Worm (Caenorhabditis elegans) whole organism, midembryonic: ENCODE results near the gene ZK816.3.

Experiments used
- T22C8.4 ChIP-seq: fragments of 200-800 bp; sonication (Bioruptor generic); IDR thresholded peaks from 2 replicates; pipeline ENCODE4 v1.3.6; 2022; ENCODE audit warnings: missing genetic modification characterization, missing compliant biosample characterization
- cog-1 ChIP-seq: sonication (generic microtip); optimal IDR thresholded peaks from 2 replicates; lab custom pipeline; 2016; ENCODE audit warnings: missing genetic modification characterization, missing compliant biosample characterization
- flt-1 ChIP-seq: fragments of 200-800 bp; sonication (Bioruptor generic); IDR thresholded peaks from 2 replicates; pipeline ENCODE4 v1.3.6; 2022; ENCODE audit warnings: missing genetic modification characterization, missing compliant biosample characterization
- klf-2 ChIP-seq: fragments of 200-800 bp; sonication (Bioruptor generic); conservative IDR thresholded peaks from 2 replicates; pipeline ENCODE4 v1.3.6; 2022; ENCODE audit warnings: missing genetic modification reagents, missing genetic modification characterization, missing compliant biosample characterization
- med-1 ChIP-seq: sonication (generic microtip); optimal IDR thresholded peaks from 2 replicates; lab custom pipeline; 2017; ENCODE audit warnings: missing genetic modification characterization, mild to moderate bottlenecking, missing compliant biosample characterization, antibody characterized with exemption, missing genetic modification reagents; ENCODE audit not compliant: insufficient read depth
- ref-1 ChIP-seq: fragments of 200-800 bp; sonication (Bioruptor generic); conservative IDR thresholded peaks from 2 replicates; pipeline ENCODE4 v1.3.6; 2022; ENCODE audit warnings: missing genetic modification reagents, missing genetic modification characterization, missing compliant biosample characterization
- tab-1 ChIP-seq: fragments of 200-800 bp; sonication (Bioruptor generic); IDR thresholded peaks from 2 replicates; pipeline ENCODE4 v1.3.6; 2022; ENCODE audit warnings: missing genetic modification characterization, missing compliant biosample characterization
- ztf-23 ChIP-seq: fragments of 200-800 bp; sonication (Bioruptor generic); IDR thresholded peaks from 2 replicates; pipeline ENCODE4 v1.3.6; 2022; ENCODE audit warnings: missing genetic modification reagents, missing genetic modification characterization, missing compliant biosample characterization
- ztf-29 ChIP-seq: fragments of 200-800 bp; sonication (Bioruptor generic); IDR thresholded peaks from 2 replicates; pipeline ENCODE4 v1.3.6; 2022; ENCODE audit warnings: missing genetic modification reagents, missing genetic modification characterization, missing compliant biosample characterization

Gene ZK816.3

ce11 chrX:3366782-3367181 is 18.6 kb downstream of the ZK816.3 start:
- no peak for TF ChIP-seq T22C8.4 (GFP tag; lab: Robert Waterston, UW)
- no peak for TF ChIP-seq flt-1
- no peak for TF ChIP-seq tab-1
- no peak for TF ChIP-seq klf-2
- no peak for TF ChIP-seq cog-1 (tag; lab: Kevin White, UChicago)
- no peak for TF ChIP-seq ref-1 (GFP tag; lab: Robert Waterston, UW)
- TF ChIP-seq med-1 (GFP tag; lab: Kevin White, UChicago): no peak

ce11 chrX:3368659-3369058 is 20.5 kb downstream of the ZK816.3 start, which contains the start of gene ZK563.2:
Gene ZK563.2 (plus strand): TSS chrX:3368959.
- TF ChIP-seq T22C8.4 (GFP tag; lab: Robert Waterston, UW): no peak
- no peak for TF ChIP-seq ztf-29
- no peak for TF ChIP-seq flt-1
- no peak for TF ChIP-seq ztf-23 (GFP tag; lab: Robert Waterston, UW)
- TF ChIP-seq cog-1 (tag; lab: Kevin White, UChicago): no peak
- TF ChIP-seq ref-1 (GFP tag; lab: Robert Waterston, UW): no peak
- no peak for TF ChIP-seq med-1 (GFP tag; lab: Kevin White, UChicago)
- TF ChIP-seq klf-2: no peak
- no peak for TF ChIP-seq tab-1

DNA sequence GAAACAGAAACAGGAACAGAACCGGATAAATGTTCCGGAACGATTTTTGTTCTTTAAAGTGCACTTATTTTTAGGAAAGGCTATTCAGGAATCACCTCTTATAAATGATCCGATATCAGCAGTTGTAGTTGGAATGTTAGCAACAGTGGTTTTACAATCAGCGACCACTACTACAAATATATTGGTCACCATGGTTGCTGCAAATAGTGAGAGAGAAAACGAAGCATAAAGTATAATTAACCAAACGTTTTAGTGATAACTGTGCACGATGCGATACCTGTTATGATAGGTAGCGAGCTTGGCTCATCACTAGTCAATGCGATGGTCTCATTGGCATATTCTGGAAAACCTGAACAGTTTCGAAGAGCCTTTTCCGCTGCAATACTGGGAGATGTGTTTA is 21.3 kb downstream of the ZK816.3 start:
- TF ChIP-seq cog-1 (tag; lab: Kevin White, UChicago) (no peak), ref-1 (GFP tag; lab: Robert Waterston, UW) (no peak), med-1 (GFP tag; lab: Kevin White, UChicago) (no peak), ztf-29 (no peak), tab-1 (no peak), klf-2 (no peak), ztf-23 (GFP tag; lab: Robert Waterston, UW) (no peak), flt-1 (no peak), T22C8.4 (GFP tag; lab: Robert Waterston, UW) (no peak)

DNA sequence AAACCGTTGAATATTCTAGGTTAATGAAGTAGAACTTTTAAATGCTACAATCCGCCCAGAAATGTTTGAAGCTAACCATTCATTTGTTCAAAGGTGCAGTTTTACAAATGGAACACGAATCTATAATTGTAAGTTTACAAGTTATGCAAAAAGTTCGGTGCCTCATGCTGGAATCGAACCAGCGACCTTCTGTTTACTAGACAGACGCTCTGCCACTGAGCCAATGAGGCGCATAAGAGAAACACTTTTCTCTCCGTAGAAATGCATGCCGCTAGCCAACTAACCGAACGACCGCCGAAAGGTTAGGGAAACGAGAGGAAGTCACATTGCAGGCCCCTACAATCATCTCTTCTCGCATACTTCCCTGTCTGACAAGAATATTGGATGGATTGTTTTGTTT is 23.1 kb downstream of the ZK816.3 start:
- TF ChIP-seq ztf-23 (GFP tag; lab: Robert Waterston, UW): peak; percentile 92
- TF ChIP-seq ztf-29: peak; percentile 95
- TF ChIP-seq T22C8.4 (GFP tag; lab: Robert Waterston, UW): peak; percentile 95
- TF ChIP-seq klf-2: peak; percentile 94
- TF ChIP-seq cog-1 (tag; lab: Kevin White, UChicago): peak; percentile 78
- TF ChIP-seq med-1 (GFP tag; lab: Kevin White, UChicago): peak; percentile 37
- peak; percentile 96 for TF ChIP-seq flt-1
- TF ChIP-seq ref-1 (GFP tag; lab: Robert Waterston, UW): peak; percentile 82
- peak; percentile 95 for TF ChIP-seq tab-1

DNA sequence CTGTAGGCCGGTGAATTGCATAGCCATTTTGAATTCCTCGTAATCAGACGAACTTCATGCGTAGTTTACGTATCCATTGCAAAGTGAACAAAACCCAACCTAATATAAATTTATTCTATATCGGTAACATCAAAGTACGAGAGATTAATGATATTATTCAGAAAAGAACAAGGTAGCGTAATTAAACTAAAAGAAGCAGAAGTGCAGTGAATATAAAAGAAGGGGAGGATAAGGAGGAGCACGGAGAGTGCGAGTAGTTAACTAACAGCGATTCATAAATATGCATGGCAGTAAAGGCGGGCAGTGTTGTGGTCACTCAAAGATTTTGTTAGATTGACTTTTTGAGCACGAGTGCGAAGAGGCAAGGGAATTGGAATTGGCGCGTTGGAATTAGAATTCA is 26.5 kb downstream of the ZK816.3 start, which contains the start of gene clc-3:
TSS of gene clc-3 (minus strand) at position 101 of the 400 bp plus-strand sequence.
- TF ChIP-seq T22C8.4 (GFP tag; lab: Robert Waterston, UW): no peak
- no peak for TF ChIP-seq ref-1 (GFP tag; lab: Robert Waterston, UW)
- TF ChIP-seq klf-2: no peak
- TF ChIP-seq ztf-29: no peak
- TF ChIP-seq ztf-23 (GFP tag; lab: Robert Waterston, UW): 0 out of 2 replicates have a peak, but pooled peaks have one; percentile 22
- no peak for TF ChIP-seq flt-1
- no peak for TF ChIP-seq med-1 (GFP tag; lab: Kevin White, UChicago)

DNA sequence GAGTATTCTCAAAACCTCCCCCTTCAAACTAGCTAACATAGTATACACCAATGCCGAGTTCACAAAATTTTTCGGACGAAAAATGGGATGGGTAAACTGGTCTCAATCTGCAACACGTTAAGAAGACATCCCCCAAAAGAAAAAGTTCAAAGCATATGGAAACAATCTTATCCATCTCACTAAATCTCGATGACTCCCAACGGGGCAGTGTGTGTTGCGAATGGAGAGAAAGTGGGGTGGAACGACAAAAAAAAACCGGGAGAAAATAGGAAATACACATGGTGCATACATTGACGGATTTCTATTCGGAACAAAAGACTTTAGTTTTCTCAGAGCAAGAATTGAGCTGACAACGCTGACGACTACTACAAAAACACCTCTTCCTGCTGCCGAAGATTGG is 27.1 kb downstream of the ZK816.3 start:
- TF ChIP-seq cog-1 (tag; lab: Kevin White, UChicago): no peak
- TF ChIP-seq ref-1 (GFP tag; lab: Robert Waterston, UW): no peak
- no peak for TF ChIP-seq med-1 (GFP tag; lab: Kevin White, UChicago)
- TF ChIP-seq klf-2: no peak
- no peak for TF ChIP-seq ztf-23 (GFP tag; lab: Robert Waterston, UW)
- TF ChIP-seq flt-1: no peak
- TF ChIP-seq T22C8.4 (GFP tag; lab: Robert Waterston, UW): no peak
- TF ChIP-seq tab-1: no peak
- TF ChIP-seq ztf-29: no peak

DNA sequence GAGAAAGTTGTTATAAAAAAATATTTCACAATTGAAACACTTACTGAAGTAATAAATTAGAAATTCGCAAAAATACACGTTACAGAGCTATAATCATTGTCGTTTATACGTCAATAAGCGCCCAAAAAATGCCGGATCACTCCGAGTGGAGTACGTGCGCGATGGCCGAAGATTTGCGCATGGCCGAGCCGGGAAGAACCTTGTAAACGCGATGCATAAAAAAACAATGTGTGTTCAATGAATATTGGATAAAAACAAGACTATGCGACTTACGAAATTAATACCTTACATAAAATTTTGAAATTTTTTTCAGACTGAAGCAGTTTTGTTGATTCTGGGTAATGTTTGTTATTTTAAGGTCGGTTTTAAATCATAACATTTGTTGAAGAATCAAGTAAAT is 30.9 kb downstream of the ZK816.3 start, which contains the start of gene sorf-1:
TSS of gene sorf-1 (minus strand) at position 135 of the 400 bp plus-strand sequence.
- no peak for TF ChIP-seq ztf-29
- TF ChIP-seq cog-1 (tag; lab: Kevin White, UChicago): no peak
- no peak for TF ChIP-seq ref-1 (GFP tag; lab: Robert Waterston, UW)
- TF ChIP-seq T22C8.4 (GFP tag; lab: Robert Waterston, UW): no peak

DNA sequence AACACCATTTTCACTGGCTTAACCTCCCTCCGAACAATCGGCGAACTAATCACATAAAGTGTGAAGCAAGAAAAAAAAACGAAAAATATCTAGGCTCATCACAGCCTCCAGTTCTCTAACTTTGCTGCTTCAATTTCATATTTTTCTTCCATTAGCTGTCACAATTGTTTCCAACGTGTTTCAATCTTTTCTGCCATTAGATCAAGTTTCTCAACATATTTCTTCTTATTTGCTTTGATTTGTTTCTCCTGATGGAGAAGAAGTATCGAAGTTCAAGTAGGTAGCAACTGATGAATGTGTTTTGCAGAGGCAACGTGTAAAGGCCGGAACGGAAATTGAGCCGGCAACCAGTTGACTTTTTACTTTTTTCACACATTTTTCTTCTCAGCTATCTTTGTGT is 32.0 kb downstream of the ZK816.3 start, which contains the start of gene ZK563.7:
TSS of gene ZK563.7 (plus strand) at position 301 of the 400 bp plus-strand sequence.
- no peak for TF ChIP-seq ztf-23 (GFP tag; lab: Robert Waterston, UW)
- no peak for TF ChIP-seq klf-2
- TF ChIP-seq T22C8.4 (GFP tag; lab: Robert Waterston, UW): no peak
- TF ChIP-seq cog-1 (tag; lab: Kevin White, UChicago): no peak
- TF ChIP-seq tab-1: no peak
- TF ChIP-seq ztf-29: no peak
- no peak for TF ChIP-seq ref-1 (GFP tag; lab: Robert Waterston, UW)
- no peak for TF ChIP-seq med-1 (GFP tag; lab: Kevin White, UChicago)
- no peak for TF ChIP-seq flt-1

- TF ChIP-seq T22C8.4 (GFP tag; lab: Robert Waterston, UW) (no peak), tab-1 (no peak), cog-1 (tag; lab: Kevin White, UChicago) (no peak), ztf-23 (GFP tag; lab: Robert Waterston, UW) (no peak), flt-1 (no peak), med-1 (GFP tag; lab: Kevin White, UChicago) (no peak), ztf-29 (no peak), klf-2 (no peak), ref-1 (GFP tag; lab: Robert Waterston, UW) (no peak)
Measured at ce11 chrX:3385362-3385761, 37.2 kb downstream of the ZK816.3 start, which contains the start of gene acp-1. Gene acp-1 (minus strand): TSS chrX:3385462.

DNA sequence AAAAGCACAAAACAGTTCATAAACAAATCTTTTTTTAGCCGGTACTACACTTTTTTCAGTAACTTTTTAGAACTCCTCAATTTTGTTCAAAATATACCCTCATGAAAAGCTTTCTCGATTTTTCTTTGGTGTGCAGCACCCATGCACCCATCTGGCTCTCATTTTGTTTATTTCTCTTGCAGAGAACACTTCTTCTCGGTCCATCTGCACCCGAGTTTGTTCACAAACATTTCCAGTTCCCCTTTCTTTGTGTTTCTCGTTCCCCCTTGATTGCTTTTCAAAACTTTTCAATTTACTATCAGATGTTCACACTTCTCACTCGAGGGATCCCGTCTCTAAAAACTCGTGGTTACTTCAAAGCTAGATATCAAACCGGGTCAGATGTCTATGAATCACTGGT is 45.4 kb downstream of the ZK816.3 start, which contains the start of gene slcf-2:
TSS of gene slcf-2 (plus strand) at position 301 of the 400 bp plus-strand sequence.
- TF ChIP-seq tab-1: no peak
- TF ChIP-seq med-1 (GFP tag; lab: Kevin White, UChicago): no peak
- TF ChIP-seq klf-2: no peak
- TF ChIP-seq ztf-23 (GFP tag; lab: Robert Waterston, UW): no peak
- no peak for TF ChIP-seq flt-1
- TF ChIP-seq cog-1 (tag; lab: Kevin White, UChicago): no peak
- no peak for TF ChIP-seq ztf-29
- no peak for TF ChIP-seq ref-1 (GFP tag; lab: Robert Waterston, UW)
- TF ChIP-seq T22C8.4 (GFP tag; lab: Robert Waterston, UW): no peak
